Fruit fly (Drosophila melanogaster): Measurements from ENCODE around the gene Abcd3.

DNA sequence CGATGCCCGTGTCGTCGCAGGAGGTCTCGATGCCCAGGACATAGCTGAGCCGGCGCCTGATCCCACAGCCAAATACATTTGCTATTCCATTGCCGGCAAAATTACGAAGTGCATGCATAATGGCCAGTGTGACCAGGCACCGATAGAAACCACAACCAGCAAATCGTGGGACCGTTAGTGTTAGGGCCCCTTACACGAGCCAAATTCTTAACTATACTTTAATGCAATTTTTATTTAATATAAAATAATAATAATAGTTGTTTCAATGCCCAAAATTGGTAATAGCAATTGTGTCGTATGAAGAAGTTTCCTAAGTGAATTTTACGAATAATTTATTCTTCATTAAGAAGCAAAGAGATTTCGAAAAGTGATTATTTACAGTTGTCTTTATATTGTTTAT lies 49.0 kb upstream of the Abcd3 start, which contains the start of gene Tcs4:
- TF ChIP-seq br (GFP tag; optimal IDR thresholded peaks at IDR 0.05) (no peak), dmrt93B (GFP tag; optimal IDR thresholded peaks at IDR 0.05) (no peak)
